Worm (Caenorhabditis elegans) whole organism, L4 larva: ENCODE data around the gene T28A8.3.

Source experiments
- D1046.2 ChIP-seq: fragments of 200-800 bp; sonication (Bioruptor generic); IDR thresholded peaks from 2 replicates; pipeline ENCODE4 v1.3.6; 2022; ENCODE audit warnings: missing genetic modification characterization, missing compliant biosample characterization
- F10B5.3 ChIP-seq: sonication (generic microtip); optimal IDR thresholded peaks from 2 replicates; lab custom pipeline; 2016; ENCODE audit warnings: mild to moderate bottlenecking, missing genetic modification characterization, missing compliant biosample characterization
- T20F7.1 ChIP-seq: fragments of 200-800 bp; sonication (Bioruptor generic); optimal IDR thresholded peaks from 2 replicates; lab custom pipeline; 2018; ENCODE audit warnings: mild to moderate bottlenecking, missing genetic modification characterization, missing compliant biosample characterization
- T26A8.4 ChIP-seq: fragments of 200-800 bp; sonication (Bioruptor generic); IDR thresholded peaks from 2 replicates; pipeline ENCODE4 v1.3.6; 2022; ENCODE audit warnings: missing genetic modification characterization, missing compliant biosample characterization
- Y105C5A.15 ChIP-seq: fragments of 200-800 bp; sonication (Bioruptor generic); IDR thresholded peaks from 2 replicates; pipeline ENCODE4 v1.3.6; 2022; ENCODE audit warnings: missing genetic modification characterization, missing compliant biosample characterization
- Y48G9A.11 ChIP-seq: fragments of 200-800 bp; sonication (Bioruptor generic); IDR thresholded peaks from 2 replicates; pipeline ENCODE4 v1.3.6; 2022; ENCODE audit warnings: missing genetic modification reagents, missing genetic modification characterization, missing compliant biosample characterization
- Y5F2A.4 ChIP-seq: fragments of 200-800 bp; sonication (Bioruptor generic); optimal IDR thresholded peaks from 2 replicates; lab custom pipeline; 2018; ENCODE audit warnings: mild to moderate bottlenecking, missing genetic modification characterization, missing compliant biosample characterization
- Y75B8A.6 ChIP-seq: fragments of 200-800 bp; sonication (Bioruptor generic); IDR thresholded peaks from 2 replicates; pipeline ENCODE4 v1.3.6; 2022; ENCODE audit warnings: missing genetic modification reagents, missing genetic modification characterization, missing compliant biosample characterization
- ZK546.5 ChIP-seq, 2 experiments: sonication (generic microtip); optimal IDR thresholded peaks; 2 replicates each; lab custom pipeline; 2017; ENCODE audit warnings: missing biosample characterization in 2 of 2, missing genetic modification characterization in 2 of 2
- aha-1 ChIP-seq: fragments of 150-350 bp; peaks from one replicate; lab custom pipeline; 2014; ENCODE audit warnings: missing biosample characterization, missing genetic modification characterization
- ceh-28 ChIP-seq: fragments of 150-350 bp; optimal IDR thresholded peaks from 2 replicates; lab custom pipeline; 2014; ENCODE audit warnings: missing biosample characterization, missing genetic modification reagents, missing genetic modification characterization
- daf-16 ChIP-seq, 3 experiments: sonication (generic microtip); optimal IDR thresholded peaks; 2 replicates each; lab custom pipeline; 2016 to 2017; ENCODE audit warnings: missing genetic modification characterization in 3 of 3, missing genetic modification reagents in 3 of 3, mild to moderate bottlenecking in 2 of 3, missing compliant biosample characterization in 2 of 3, missing biosample characterization in 1 of 3, moderate library complexity in 1 of 3
- dmd-8 ChIP-seq: fragments of 200-800 bp; sonication (Bioruptor generic); IDR thresholded peaks from 2 replicates; pipeline ENCODE4 v1.3.6; 2022; ENCODE audit warnings: missing genetic modification characterization, missing compliant biosample characterization
- duxl-1 ChIP-seq: sonication (generic microtip); optimal IDR thresholded peaks from 2 replicates; lab custom pipeline; 2016; ENCODE audit warnings: mild to moderate bottlenecking, missing genetic modification characterization, moderate library complexity, missing compliant biosample characterization; ENCODE audit not compliant: poor library complexity
- egl-27 ChIP-seq: sonication (generic microtip); optimal IDR thresholded peaks from 3 replicates; lab custom pipeline; 2017; ENCODE audit warnings: missing biosample characterization, missing genetic modification reagents, missing genetic modification characterization
- fkh-10 ChIP-seq: fragments of 150-350 bp; optimal IDR thresholded peaks from 2 replicates; lab custom pipeline; 2014; ENCODE audit warnings: missing biosample characterization, missing genetic modification reagents, missing genetic modification characterization
- hif-1 ChIP-seq, 2 experiments: sonication (generic microtip); optimal IDR thresholded peaks; 2 replicates each; lab custom pipeline; 2016 to 2017; ENCODE audit warnings: missing compliant biosample characterization in 2 of 2, missing genetic modification characterization in 2 of 2, missing genetic modification reagents in 2 of 2, missing genotype in 2 of 2, mild to moderate bottlenecking in 1 of 2
- hlh-11 ChIP-seq: fragments of 200-800 bp; sonication (Bioruptor generic); optimal IDR thresholded peaks from 2 replicates; lab custom pipeline; 2018; ENCODE audit warnings: mild to moderate bottlenecking, missing genetic modification characterization, missing compliant biosample characterization
- hlh-30 ChIP-seq: sonication (generic microtip); optimal IDR thresholded peaks from 2 replicates; lab custom pipeline; 2017; ENCODE audit warnings: antibody characterized with exemption, mild to moderate bottlenecking, missing genetic modification characterization, missing compliant biosample characterization; ENCODE audit not compliant: insufficient read depth
- hmg-1.1 ChIP-seq: fragments of 200-800 bp; sonication (Bioruptor generic); IDR thresholded peaks from 2 replicates; pipeline ENCODE4 v1.3.6; 2022; ENCODE audit warnings: missing genetic modification reagents, missing genetic modification characterization, missing compliant biosample characterization
- lin-13 ChIP-seq: fragments of 150-350 bp; optimal IDR thresholded peaks from 2 replicates; lab custom pipeline; 2014; ENCODE audit warnings: missing biosample characterization, missing genetic modification reagents, missing genetic modification characterization
- lin-15B ChIP-seq: fragments of 150-350 bp; sonication (generic microtip); optimal IDR thresholded peaks from 3 replicates; lab custom pipeline; 2014; ENCODE audit warnings: missing biosample characterization, missing genetic modification characterization
- lin-29 ChIP-seq: fragments of 200-800 bp; sonication (Bioruptor generic); IDR thresholded peaks from 2 replicates; pipeline ENCODE4 v1.3.6; 2022; ENCODE audit warnings: missing genetic modification reagents, missing genetic modification characterization, missing compliant biosample characterization
- lin-38 ChIP-seq: fragments of 200-800 bp; sonication (Bioruptor generic); IDR thresholded peaks from 2 replicates; pipeline ENCODE4 v1.3.6; 2022; ENCODE audit warnings: missing genetic modification reagents, missing genetic modification characterization, missing compliant biosample characterization
- lin-39 ChIP-seq: fragments of 150-350 bp; optimal IDR thresholded peaks from 2 replicates; lab custom pipeline; 2014; ENCODE audit warnings: missing biosample characterization, missing genetic modification reagents, missing genetic modification characterization
- madf-5 ChIP-seq, 2 experiments: fragments of 200-800 bp; sonication (Bioruptor generic); IDR thresholded peaks; 2 replicates each; pipeline ENCODE4 v1.3.6; 2022; ENCODE audit warnings: missing compliant biosample characterization in 2 of 2, missing genetic modification characterization in 2 of 2
- madf-9 ChIP-seq: fragments of 200-800 bp; sonication (Bioruptor generic); conservative IDR thresholded peaks from 2 replicates; pipeline ENCODE4 v1.3.6; 2022; ENCODE audit warnings: missing genetic modification reagents, missing genetic modification characterization, missing compliant biosample characterization
- mdl-1 ChIP-seq, 2 experiments: fragments of 150-350 bp in 1 of 2; sonication (generic microtip) in 1 of 2; optimal IDR thresholded peaks; 2 replicates each; lab custom pipeline; 2014 to 2017; ENCODE audit warnings: missing biosample characterization in 2 of 2, missing genetic modification characterization in 2 of 2
- mdt-29 ChIP-seq: fragments of 200-800 bp; sonication (Bioruptor generic); IDR thresholded peaks from 2 replicates; pipeline ENCODE4 v1.3.6; 2022; ENCODE audit warnings: missing genetic modification reagents, missing genetic modification characterization, missing compliant biosample characterization
- mes-2 ChIP-seq: sonication (generic microtip); optimal IDR thresholded peaks from 2 replicates; lab custom pipeline; 2016; ENCODE audit warnings: missing genotype, mild to moderate bottlenecking, missing genetic modification characterization, missing compliant biosample characterization; ENCODE audit not compliant: poor library complexity, severe bottlenecking
- mxl-2 ChIP-seq: fragments of 200-800 bp; sonication (Bioruptor generic); conservative IDR thresholded peaks from 2 replicates; pipeline ENCODE4 v1.3.6; 2022; ENCODE audit warnings: missing genetic modification reagents, missing genetic modification characterization, missing compliant biosample characterization
- nhr-10 ChIP-seq: fragments of 150-350 bp; optimal IDR thresholded peaks from 2 replicates; lab custom pipeline; 2014; ENCODE audit warnings: missing biosample characterization, missing genetic modification characterization
- nhr-11 ChIP-seq: fragments of 150-350 bp; optimal IDR thresholded peaks from 2 replicates; lab custom pipeline; 2014; ENCODE audit warnings: missing biosample characterization, missing genetic modification characterization
- nhr-111 ChIP-seq: fragments of 200-800 bp; sonication (Bioruptor generic); optimal IDR thresholded peaks from 2 replicates; lab custom pipeline; 2018; ENCODE audit warnings: mild to moderate bottlenecking, missing genetic modification characterization, missing compliant biosample characterization
- nhr-237 ChIP-seq: sonication (generic microtip); optimal IDR thresholded peaks from 2 replicates; lab custom pipeline; 2017; ENCODE audit warnings: missing biosample characterization, missing genetic modification characterization
- nhr-25 ChIP-seq: sonication (generic microtip); optimal IDR thresholded peaks from 2 replicates; lab custom pipeline; 2017; ENCODE audit warnings: missing genetic modification characterization, mild to moderate bottlenecking, missing compliant biosample characterization, antibody characterized with exemption, moderate library complexity, borderline replicate concordance; ENCODE audit not compliant: insufficient read depth
- nhr-28 ChIP-seq: fragments of 150-350 bp; optimal IDR thresholded peaks from 2 replicates; lab custom pipeline; 2014; ENCODE audit warnings: missing biosample characterization, missing genetic modification characterization
- nhr-76 ChIP-seq: fragments of 150-350 bp; optimal IDR thresholded peaks from 2 replicates; lab custom pipeline; 2014; ENCODE audit warnings: missing biosample characterization, missing genetic modification characterization
- pha-4 ChIP-seq, 2 experiments: fragments of 150-350 bp in 1 of 2; fragments of 200-800 bp in 1 of 2; sonication (Bioruptor generic) in 1 of 2; IDR thresholded peaks in 1 of 2; optimal IDR thresholded peaks in 1 of 2; 2 replicates each; pipeline versions ENCODE4 v1.3.6 to Lab custom; 2014 to 2022; ENCODE audit warnings: missing genetic modification characterization in 2 of 2, missing genetic modification reagents in 2 of 2, missing biosample characterization in 1 of 2, missing compliant biosample characterization in 1 of 2
- saeg-2 ChIP-seq: fragments of 200-800 bp; sonication (Bioruptor generic); IDR thresholded peaks from 2 replicates; pipeline ENCODE4 v1.3.6; 2022; ENCODE audit warnings: missing genetic modification reagents, missing genetic modification characterization, missing compliant biosample characterization
- snpc-4 ChIP-seq: fragments of 150-350 bp; optimal IDR thresholded peaks from 2 replicates; lab custom pipeline; 2014; ENCODE audit warnings: missing biosample characterization, missing genetic modification characterization
- unc-39 ChIP-seq: sonication (generic microtip); optimal IDR thresholded peaks from 2 replicates; lab custom pipeline; 2017; ENCODE audit warnings: missing biosample characterization, missing genetic modification characterization
- zag-1 ChIP-seq: fragments of 150-350 bp; optimal IDR thresholded peaks from 2 replicates; lab custom pipeline; 2014; ENCODE audit warnings: missing biosample characterization, missing genetic modification characterization
- zip-2 ChIP-seq: fragments of 150-350 bp; optimal IDR thresholded peaks from 2 replicates; lab custom pipeline; 2014; ENCODE audit warnings: missing biosample characterization, missing genetic modification characterization
- ztf-11 ChIP-seq: fragments of 150-350 bp; optimal IDR thresholded peaks from 2 replicates; lab custom pipeline; 2014; ENCODE audit warnings: missing biosample characterization, missing genetic modification characterization

Gene T28A8.3

ce11 chrIII:13556039-13556438 is 50.2 kb downstream of the T28A8.3 start:
- TF ChIP-seq madf-5 (GFP tag; IDR thresholded peaks at IDR 0.05; lab: Robert Waterston, UW) (no peak), nhr-111 (GFP tag; lab: Kevin White, UChicago) (no peak), mxl-2 (GFP tag; lab: Robert Waterston, UW) (no peak), lin-29 (GFP tag; lab: Robert Waterston, UW) (no peak), madf-9 (GFP tag; lab: Robert Waterston, UW) (no peak), aha-1 (tag; lab: Kevin White, UChicago) (peak; percentile 84), ceh-28 (no peak), hif-1 (tag; optimal IDR thresholded peaks at IDR 0.05; lab: Kevin White, UChicago) (no peak), lin-38 (GFP tag; lab: Robert Waterston, UW) (no peak), nhr-76 (tag; lab: Kevin White, UChicago) (no peak), nhr-237 (tag; lab: Kevin White, UChicago) (no peak), hmg-1.1 (GFP tag; lab: Robert Waterston, UW) (no peak), nhr-28 (peak; percentile 10), pha-4 (GFP tag; IDR thresholded peaks at IDR 0.05; lab: Robert Waterston, UW) (no peak), pha-4 (tag; optimal IDR thresholded peaks at IDR 0.05; lab: Kevin White, UChicago) (no peak), saeg-2 (GFP tag; lab: Robert Waterston, UW) (no peak), zag-1 (tag; lab: Kevin White, UChicago) (no peak), daf-16 (GFP tag; optimal IDR thresholded peaks at IDR 0.05; lab: Kevin White, UChicago) (no peak), daf-16 (tag; optimal IDR thresholded peaks at IDR 0.05; lab: Kevin White, UChicago) (no peak), fkh-10 (GFP tag; lab: Kevin White, UChicago) (no peak), mdl-1 (tag; optimal IDR thresholded peaks at IDR 0.05; lab: Kevin White, UChicago) (no peak), lin-39 (no peak), ztf-11 (no peak), F10B5.3 (tag; lab: Kevin White, UChicago) (no peak), unc-39 (tag; lab: Kevin White, UChicago) (no peak), hlh-30 (peak; percentile 39), lin-15B (tag; lab: Kevin White, UChicago) (no peak), T26A8.4 (no peak), nhr-10 (tag; lab: Kevin White, UChicago) (no peak), D1046.2 (no peak), Y5F2A.4 (GFP tag; lab: Kevin White, UChicago) (no peak), nhr-11 (tag; lab: Kevin White, UChicago) (no peak), Y48G9A.11 (GFP tag; lab: Robert Waterston, UW) (no peak), hlh-11 (tag; lab: Kevin White, UChicago) (peak; percentile 10), duxl-1 (tag; lab: Kevin White, UChicago) (no peak), nhr-25 (tag; lab: Kevin White, UChicago) (no peak), Y75B8A.6 (no peak), ZK546.5 (tag; optimal IDR thresholded peaks at IDR 0.05; lab: Kevin White, UChicago) (no peak), egl-27 (no peak), mdt-29 (GFP tag; lab: Robert Waterston, UW) (0 out of 2 replicates have a peak, but pooled peaks have one; percentile 8), Y105C5A.15 (no peak), lin-13 (GFP tag; lab: Kevin White, UChicago) (no peak), dmd-8 (GFP tag; lab: Robert Waterston, UW) (no peak), T20F7.1 (GFP tag; lab: Kevin White, UChicago) (no peak), mes-2 (tag; lab: Kevin White, UChicago) (no peak), snpc-4 (tag; lab: Kevin White, UChicago) (no peak), zip-2 (tag; lab: Kevin White, UChicago) (no peak)
